Fruit fly (Drosophila melanogaster): ENCODE measurements around the gene CG9961.
A peak's percentile ranks its signal among the peaks of the same experiment; 100 is the strongest.

DNA sequence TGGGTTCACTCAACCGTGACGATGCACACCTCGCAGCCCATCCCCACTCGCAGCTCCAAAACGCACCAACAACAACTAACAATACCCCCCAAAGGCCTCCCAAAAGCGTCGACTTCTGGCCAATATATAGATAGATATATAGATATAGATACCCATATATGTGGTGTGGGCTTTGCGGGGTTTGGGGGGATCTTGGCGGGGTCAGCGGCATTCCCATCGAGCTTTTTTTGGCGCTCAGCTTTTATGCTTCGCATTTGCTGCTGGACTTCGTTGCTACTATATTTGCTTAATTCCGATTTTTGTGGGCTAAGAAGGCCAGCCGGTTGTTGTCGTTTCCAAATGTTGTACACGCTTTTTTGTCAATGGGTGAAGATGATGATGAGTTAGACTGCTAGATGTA, 17.4 kb downstream of the CG9961 start:
- peak; percentile 14 for TF ChIP-seq Eip78C (GFP tag)
- TF ChIP-seq Hr39 (GFP tag; optimal IDR thresholded peaks at IDR 0.05), result no peak
- TF ChIP-seq Blimp-1 (GFP tag; optimal IDR thresholded peaks at IDR 0.05), result no peak
- TF ChIP-seq CG6854 (GFP tag; optimal IDR thresholded peaks at IDR 0.05), result no peak
- TF ChIP-seq achi (GFP tag; optimal IDR thresholded peaks at IDR 0.05), result no peak
- no peak for TF ChIP-seq CG10631 (GFP tag; optimal IDR thresholded peaks at IDR 0.05)
- TF ChIP-seq vri (GFP tag; optimal IDR thresholded peaks at IDR 0.05), result no peak
- no peak for TF ChIP-seq CG31627 (GFP tag; optimal IDR thresholded peaks at IDR 0.05)

Data from whole organism, prepupa.